Worm (Caenorhabditis elegans): ENCODE measurements around the gene F10B5.3.

The F10B5.3 gene

ce11 chrII:8144543-8144942 lies 5.3 kb downstream of the F10B5.3 start, which contains the start of gene F10B5.2 (continued):
- TF ChIP-seq ZK185.1 (tag; optimal IDR thresholded peaks at IDR 0.05; ENCODE audit: poor library complexity, severe bottlenecking) (no peak), athp-1 (tag; optimal IDR thresholded peaks at IDR 0.05) (peak; percentile 8), ceh-100 (GFP tag; IDR thresholded peaks at IDR 0.05) (peak; percentile 22; the same call in 1 of the 2 replicates), lin-35 (GFP tag; optimal IDR thresholded peaks at IDR 0.05) (peak in 1 of 3 experiments; percentile 5), attf-5 (GFP tag; optimal IDR thresholded peaks at IDR 0.05) (no peak), unc-130 (GFP tag; optimal IDR thresholded peaks at IDR 0.05) (peak; percentile 15), hmg-1.2 (GFP tag; IDR thresholded peaks at IDR 0.05) (peak; percentile 39), F23B12.7 (tag; optimal IDR thresholded peaks at IDR 0.05; ENCODE audit: insufficient read depth) (no peak), lir-1 (GFP tag; conservative IDR thresholded peaks at IDR 0.05) (no peak), F10E7.11 (tag; optimal IDR thresholded peaks at IDR 0.05) (no peak), ztf-25 (GFP tag; IDR thresholded peaks at IDR 0.05) (0 out of 2 replicates have a peak, but pooled peaks have one; percentile 29), snpc-1.3 (tag; optimal IDR thresholded peaks at IDR 0.05; ENCODE audit: insufficient read depth) (peak; percentile 60), rcor-1 (GFP tag; IDR thresholded peaks at IDR 0.05) (0 out of 2 replicates have a peak, but pooled peaks have one; percentile 42), F57A8.1 (GFP tag; optimal IDR thresholded peaks at IDR 0.05) (peak; percentile 7), dpl-1 (GFP tag; optimal IDR thresholded peaks at IDR 0.05) (peak; percentile 3), hsf-1 (GFP tag; IDR thresholded peaks at IDR 0.05) (peak; percentile 66; the same call in 1 of the 2 replicates), Y67H2A.10 (GFP tag; conservative IDR thresholded peaks at IDR 0.05) (no peak), nfyb-1 (GFP tag; IDR thresholded peaks at IDR 0.05) (no peak; the same call in 1 of the 2 replicates), ekl-4 (GFP tag; IDR thresholded peaks at IDR 0.05) (peak; percentile 58; the same call in 1 of the 2 replicates), mel-28 (tag; optimal IDR thresholded peaks at IDR 0.05; ENCODE audit: borderline replicate concordance) (no peak), ceh-27 (GFP tag; optimal IDR thresholded peaks at IDR 0.05) (no peak), Y53G8AR.9 (GFP tag; conservative IDR thresholded peaks at IDR 0.05) (peak; percentile 66; the same call in 1 of the 2 replicates), mes-4 (tag; optimal IDR thresholded peaks at IDR 0.05) (no peak), snpc-3.4 (tag; optimal IDR thresholded peaks at IDR 0.05) (peak; percentile 63), lsl-1 (GFP tag; optimal IDR thresholded peaks at IDR 0.05) (peak; percentile 34), ceh-79 (tag; optimal IDR thresholded peaks at IDR 0.05) (no peak), attf-6 (GFP tag; IDR thresholded peaks at IDR 0.05) (peak; percentile 42; the same call in 1 of the 2 replicates), him-1 (tag; optimal IDR thresholded peaks at IDR 0.05) (peak; percentile 44), F55B11.4 (tag; optimal IDR thresholded peaks at IDR 0.05; ENCODE audit: borderline replicate concordance, insufficient read depth) (no peak), tbp1 (GFP tag; optimal IDR thresholded peaks at IDR 0.05) (no peak), nhr-27 (tag; optimal IDR thresholded peaks at IDR 0.05) (no peak), snpc-4 (GFP tag; optimal IDR thresholded peaks at IDR 0.05) (peak; percentile 9), snpc-4 (tag; optimal IDR thresholded peaks at IDR 0.05) (no peak), nhr-90 (tag; optimal IDR thresholded peaks at IDR 0.05) (no peak), madf-6 (GFP tag; IDR thresholded peaks at IDR 0.05) (peak; percentile 58)

- TF ChIP-seq lin-35 (GFP tag; optimal IDR thresholded peaks at IDR 0.05) (peak in 1 of 3 experiments; percentile 18), F23B12.7 (tag; optimal IDR thresholded peaks at IDR 0.05; ENCODE audit: insufficient read depth) (no peak), ztf-6 (GFP tag; IDR thresholded peaks at IDR 0.05) (no peak), F33H1.4 (GFP tag; IDR thresholded peaks at IDR 0.05) (peak; percentile 67), egl-44 (GFP tag; IDR thresholded peaks at IDR 0.05) (no peak), madf-8 (GFP tag; conservative IDR thresholded peaks at IDR 0.05) (no peak), snpc-4 (GFP tag; optimal IDR thresholded peaks at IDR 0.05) (no peak), snpc-4 (tag; optimal IDR thresholded peaks at IDR 0.05) (peak in 1 of 4 experiments; percentile 47), lin-26 (GFP tag; IDR thresholded peaks at IDR 0.05) (no peak), cebp-1 (GFP tag; IDR thresholded peaks at IDR 0.05) (no peak), cebp-1 (tag; optimal IDR thresholded peaks at IDR 0.05) (peak; percentile 55), dpl-1 (GFP tag; optimal IDR thresholded peaks at IDR 0.05) (no peak), repo-1 (tag; optimal IDR thresholded peaks at IDR 0.05) (no peak), F10E7.11 (tag; optimal IDR thresholded peaks at IDR 0.05) (no peak), Y53G8AR.9 (GFP tag; conservative IDR thresholded peaks at IDR 0.05) (no peak), pha-4 (tag; optimal IDR thresholded peaks at IDR 0.05) (peak; percentile 30), attf-5 (GFP tag; optimal IDR thresholded peaks at IDR 0.05) (peak; percentile 29), efl-1 (GFP tag; optimal IDR thresholded peaks at IDR 0.05) (no peak), F57A8.1 (GFP tag; optimal IDR thresholded peaks at IDR 0.05) (no peak), lsl-1 (GFP tag; optimal IDR thresholded peaks at IDR 0.05) (peak; percentile 15)
Measured at ce11 chrII:8143278-8143931, 6.4 kb downstream of the F10B5.3 start, which contains the start of the genes ints-11 and rpl-10. ints-11 (minus strand) TSS chrII:8143478. rpl-10 (plus strand) TSS chrII:8143881.

All from whole organism, young adult.